Worm (Caenorhabditis elegans) whole organism, young adult: ENCODE data around the gene ZK813.1.

ENCODE experiments used
- B0336.3 ChIP-seq: fragments of 200-800 bp; sonication (Bioruptor generic); IDR thresholded peaks from 2 replicates; pipeline ENCODE4 v1.3.6; 2022; ENCODE audit warnings: missing genetic modification characterization, missing compliant biosample characterization
- C06A6.2 ChIP-seq: fragments of 200-800 bp; sonication (Bioruptor generic); conservative IDR thresholded peaks from 2 replicates; pipeline ENCODE4 v1.3.6; 2022; ENCODE audit warnings: missing genetic modification characterization, missing compliant biosample characterization
- F10E7.11 ChIP-seq: sonication (generic microtip); optimal IDR thresholded peaks from 2 replicates; lab custom pipeline; 2017; ENCODE audit warnings: mild to moderate bottlenecking, missing genetic modification characterization, moderate library complexity, missing compliant biosample characterization
- F39B2.1 ChIP-seq: fragments of 200-800 bp; sonication (Bioruptor generic); IDR thresholded peaks from 2 replicates; pipeline ENCODE4 v1.3.6; 2022; ENCODE audit warnings: missing genetic modification reagents, missing genetic modification characterization, missing compliant biosample characterization
- F52B5.7 ChIP-seq: sonication (generic microtip); optimal IDR thresholded peaks from 2 replicates; lab custom pipeline; 2016; ENCODE audit warnings: mild to moderate bottlenecking, missing genetic modification characterization, missing compliant biosample characterization
- T07F8.4 ChIP-seq: sonication (generic microtip); optimal IDR thresholded peaks from 2 replicates; lab custom pipeline; 2016; ENCODE audit warnings: mild to moderate bottlenecking, missing genetic modification characterization, moderate library complexity, missing compliant biosample characterization
- Y53G8AR.9 ChIP-seq: fragments of 200-800 bp; sonication (Bioruptor generic); conservative IDR thresholded peaks from 2 replicates; pipeline ENCODE4 v1.3.6; 2022; ENCODE audit warnings: missing genetic modification reagents, missing genetic modification characterization, missing compliant biosample characterization
- aptf-2 ChIP-seq: fragments of 200-800 bp; sonication (Bioruptor generic); conservative IDR thresholded peaks from 2 replicates; pipeline ENCODE4 v1.3.6; 2022; ENCODE audit warnings: missing genetic modification reagents, missing genetic modification characterization, missing compliant biosample characterization
- aptf-3 ChIP-seq: fragments of 200-800 bp; sonication (Bioruptor generic); IDR thresholded peaks from 2 replicates; pipeline ENCODE4 v1.3.6; 2022; ENCODE audit warnings: missing genetic modification characterization, missing compliant biosample characterization
- atf-7 ChIP-seq: sonication (generic microtip); optimal IDR thresholded peaks from 2 replicates; lab custom pipeline; 2017; ENCODE audit warnings: mild to moderate bottlenecking, missing genetic modification characterization, missing compliant biosample characterization
- bed-1 ChIP-seq: fragments of 200-800 bp; sonication (Bioruptor generic); IDR thresholded peaks from 2 replicates; pipeline ENCODE4 v1.3.6; 2022; ENCODE audit warnings: missing genetic modification reagents, missing genetic modification characterization, missing compliant biosample characterization
- ceh-27 ChIP-seq: fragments of 200-800 bp; sonication (Bioruptor generic); optimal IDR thresholded peaks from 2 replicates; lab custom pipeline; 2018; ENCODE audit warnings: mild to moderate bottlenecking, missing genetic modification characterization, moderate library complexity, missing compliant biosample characterization
- ceh-40 ChIP-seq: fragments of 200-800 bp; sonication (Bioruptor generic); IDR thresholded peaks from 2 replicates; pipeline ENCODE4 v1.3.6; 2022; ENCODE audit warnings: missing genetic modification characterization, missing compliant biosample characterization
- ceh-58 ChIP-seq: fragments of 200-800 bp; sonication (Bioruptor generic); IDR thresholded peaks from 2 replicates; pipeline ENCODE4 v1.3.6; 2022; ENCODE audit warnings: missing genetic modification characterization, missing compliant biosample characterization
- chd-7 ChIP-seq: sonication (generic microtip); optimal IDR thresholded peaks from 2 replicates; lab custom pipeline; 2016; ENCODE audit warnings: mild to moderate bottlenecking, missing genetic modification characterization, moderate library complexity, missing compliant biosample characterization
- dox-1 ChIP-seq: fragments of 200-800 bp; sonication (Bioruptor generic); IDR thresholded peaks from 2 replicates; pipeline ENCODE4 v1.3.6; 2022; ENCODE audit warnings: missing genetic modification reagents, missing genetic modification characterization, missing compliant biosample characterization
- egl-44 ChIP-seq: fragments of 200-800 bp; sonication (Bioruptor generic); IDR thresholded peaks from 2 replicates; pipeline ENCODE4 v1.3.6; 2022; ENCODE audit warnings: missing genetic modification reagents, missing genetic modification characterization, missing compliant biosample characterization
- fkh-3 ChIP-seq: sonication (generic microtip); optimal IDR thresholded peaks from 2 replicates; lab custom pipeline; 2016; ENCODE audit warnings: mild to moderate bottlenecking, missing genetic modification characterization, missing compliant biosample characterization
- gei-17 ChIP-seq: fragments of 200-800 bp; sonication (Bioruptor generic); optimal IDR thresholded peaks from 2 replicates; lab custom pipeline; 2018; ENCODE audit warnings: mild to moderate bottlenecking, missing genetic modification characterization, missing compliant biosample characterization
- hlh-12 ChIP-seq: sonication (generic microtip); optimal IDR thresholded peaks from 2 replicates; lab custom pipeline; 2016; ENCODE audit warnings: missing genetic modification characterization, missing compliant biosample characterization
- hlh-26 ChIP-seq: fragments of 200-800 bp; sonication (Bioruptor generic); conservative IDR thresholded peaks from 2 replicates; pipeline ENCODE4 v1.3.6; 2022; ENCODE audit warnings: missing genetic modification reagents, missing genetic modification characterization, missing compliant biosample characterization
- hmg-20 ChIP-seq: fragments of 200-800 bp; sonication (Bioruptor generic); IDR thresholded peaks from 2 replicates; pipeline ENCODE4 v1.3.6; 2022; ENCODE audit warnings: missing genetic modification reagents, missing genetic modification characterization, missing compliant biosample characterization
- lag-1 ChIP-seq: fragments of 200-800 bp; sonication (Bioruptor generic); IDR thresholded peaks from 2 replicates; pipeline ENCODE4 v1.3.6; 2022; ENCODE audit warnings: missing genetic modification reagents, missing genetic modification characterization, missing compliant biosample characterization
- let-607 ChIP-seq, 2 experiments: fragments of 200-800 bp in 1 of 2; sonication (Bioruptor generic) in 1 of 2; sonication (generic microtip) in 1 of 2; optimal IDR thresholded peaks; 2 replicates each; lab custom pipeline; 2016 to 2018; ENCODE audit warnings: mild to moderate bottlenecking in 2 of 2, missing compliant biosample characterization in 2 of 2, missing genetic modification characterization in 2 of 2, moderate library complexity in 2 of 2, missing genotype in 1 of 2
- lin-26 ChIP-seq: fragments of 200-800 bp; sonication (Bioruptor generic); IDR thresholded peaks from 2 replicates; pipeline ENCODE4 v1.3.6; 2022; ENCODE audit warnings: missing genetic modification reagents, missing genetic modification characterization, missing compliant biosample characterization
- madf-10 ChIP-seq: sonication (generic microtip); optimal IDR thresholded peaks from 2 replicates; lab custom pipeline; 2016; ENCODE audit warnings: mild to moderate bottlenecking, missing genetic modification characterization, missing compliant biosample characterization
- madf-3 ChIP-seq: fragments of 200-800 bp; sonication (Bioruptor generic); IDR thresholded peaks from 2 replicates; pipeline ENCODE4 v1.3.6; 2022; ENCODE audit warnings: missing genetic modification reagents, missing genetic modification characterization, missing compliant biosample characterization
- nfya-2 ChIP-seq: fragments of 200-800 bp; sonication (Bioruptor generic); IDR thresholded peaks from 2 replicates; pipeline ENCODE4 v1.3.6; 2022; ENCODE audit warnings: missing genetic modification reagents, missing genetic modification characterization, missing compliant biosample characterization
- nhr-120 ChIP-seq: fragments of 200-800 bp; sonication (Bioruptor generic); IDR thresholded peaks from 2 replicates; pipeline ENCODE4 v1.3.6; 2022; ENCODE audit warnings: missing genetic modification characterization, missing compliant biosample characterization
- nhr-80 ChIP-seq: sonication (generic microtip); optimal IDR thresholded peaks from 2 replicates; lab custom pipeline; 2016; ENCODE audit warnings: missing genetic modification characterization, missing compliant biosample characterization
- nhr-90 ChIP-seq: sonication (generic microtip); optimal IDR thresholded peaks from 2 replicates; lab custom pipeline; 2016; ENCODE audit warnings: missing genotype, mild to moderate bottlenecking, missing genetic modification characterization, missing compliant biosample characterization
- rcor-1 ChIP-seq: fragments of 200-800 bp; sonication (Bioruptor generic); IDR thresholded peaks from 2 replicates; pipeline ENCODE4 v1.3.6; 2022; ENCODE audit warnings: missing genetic modification reagents, missing genetic modification characterization, missing compliant biosample characterization
- snpc-4 ChIP-seq, 5 experiments: fragments of 150-350 bp in 1 of 5; sonication (generic microtip) in 4 of 5; optimal IDR thresholded peaks; 2 replicates each; lab custom pipeline; 2014 to 2018; ENCODE audit warnings: missing genetic modification characterization in 5 of 5, missing biosample characterization in 3 of 5, antibody characterized with exemption in 2 of 5, mild to moderate bottlenecking in 2 of 5, missing compliant biosample characterization in 2 of 5, missing genotype in 2 of 5, moderate library complexity in 2 of 5, missing genetic modification reagents in 1 of 5
- somi-1 ChIP-seq: fragments of 200-800 bp; sonication (Bioruptor generic); optimal IDR thresholded peaks from 2 replicates; lab custom pipeline; 2018; ENCODE audit warnings: mild to moderate bottlenecking, missing genetic modification characterization, missing compliant biosample characterization
- unc-62 ChIP-seq: fragments of 150-350 bp; optimal IDR thresholded peaks from 2 replicates; lab custom pipeline; 2014; ENCODE audit warnings: missing biosample characterization, missing genetic modification reagents, missing genetic modification characterization
- ztf-18 ChIP-seq: sonication (generic microtip); optimal IDR thresholded peaks from 2 replicates; lab custom pipeline; 2016; ENCODE audit warnings: missing genotype, mild to moderate bottlenecking, missing genetic modification characterization, missing compliant biosample characterization
- ztf-25 ChIP-seq: fragments of 200-800 bp; sonication (Bioruptor generic); IDR thresholded peaks from 2 replicates; pipeline ENCODE4 v1.3.6; 2022; ENCODE audit warnings: missing genetic modification reagents, missing genetic modification characterization, missing compliant biosample characterization

ZK813.1 gene

ce11 chrX:3408717-3409303 is 37.3 kb upstream of the ZK813.1 start (continued):
- TF ChIP-seq rcor-1 (no peak), C06A6.2 (GFP tag; lab: Robert Waterston, UW) (0 out of 2 replicates have a peak, but pooled peaks have one; percentile 21), ceh-40 (GFP tag; lab: Robert Waterston, UW) (no peak), somi-1 (GFP tag; lab: Kevin White, UChicago) (no peak), F39B2.1 (GFP tag; lab: Robert Waterston, UW) (no peak), Y53G8AR.9 (GFP tag; lab: Robert Waterston, UW) (peak; percentile 92; the same call in 1 of the 2 replicates), chd-7 (tag; lab: Kevin White, UChicago) (peak; percentile 36), gei-17 (peak; percentile 62), F10E7.11 (tag; lab: Kevin White, UChicago) (no peak), hlh-12 (tag; lab: Kevin White, UChicago) (no peak), aptf-3 (no peak), ztf-18 (tag; lab: Kevin White, UChicago) (no peak), madf-10 (tag; lab: Kevin White, UChicago) (peak; percentile 49), bed-1 (GFP tag; lab: Robert Waterston, UW) (no peak), T07F8.4 (tag; lab: Kevin White, UChicago) (no peak), let-607 (tag; optimal IDR thresholded peaks at IDR 0.05; lab: Kevin White, UChicago) (peak in 1 of 2 experiments; percentile 2), atf-7 (tag; lab: Kevin White, UChicago) (peak; percentile 82), hmg-20 (GFP tag; lab: Robert Waterston, UW) (no peak)

ce11 chrX:3411565-3412022 is 34.5 kb upstream of the ZK813.1 start, which contains the start of gene unc-78:
TSS of gene unc-78 (minus strand) at chrX:3411615.
- TF ChIP-seq nfya-2 (GFP tag; lab: Robert Waterston, UW) (no peak), nhr-80 (tag; lab: Kevin White, UChicago) (peak; percentile 12)
- TF ChIP-seq, all 124 proteins: peak for 1

- TF ChIP-seq snpc-4 (GFP tag; optimal IDR thresholded peaks at IDR 0.05; lab: Kevin White, UChicago) (no peak), snpc-4 (tag; optimal IDR thresholded peaks at IDR 0.05; lab: Kevin White, UChicago) (no peak), ceh-58 (GFP tag; lab: Robert Waterston, UW) (no peak), ceh-27 (GFP tag; lab: Kevin White, UChicago) (no peak), lin-26 (GFP tag; lab: Robert Waterston, UW) (no peak), dox-1 (GFP tag; lab: Robert Waterston, UW) (no peak), fkh-3 (no peak), unc-62 (GFP tag; lab: Kevin White, UChicago) (no peak), nhr-120 (GFP tag; lab: Robert Waterston, UW) (no peak), madf-3 (GFP tag; lab: Robert Waterston, UW) (no peak), madf-10 (tag; lab: Kevin White, UChicago) (no peak), hlh-26 (GFP tag; lab: Robert Waterston, UW) (no peak), egl-44 (GFP tag; lab: Robert Waterston, UW) (no peak), B0336.3 (GFP tag; lab: Robert Waterston, UW) (no peak), nhr-90 (tag; lab: Kevin White, UChicago) (no peak), aptf-2 (GFP tag; lab: Robert Waterston, UW) (no peak), atf-7 (tag; lab: Kevin White, UChicago) (no peak), F52B5.7 (tag; lab: Kevin White, UChicago) (no peak), lag-1 (GFP tag; lab: Robert Waterston, UW) (no peak), ztf-25 (GFP tag; lab: Robert Waterston, UW) (no peak)
Observed at ce11 chrX:3414660-3415144, 31.4 kb upstream of the ZK813.1 start, which contains the start of gene dhs-27. TSS of gene dhs-27 (minus strand) at chrX:3414710.
